Worm (Caenorhabditis elegans) whole organism, young adult: ENCODE results near the gene sru-35.

Experiments
- B0261.1 ChIP-seq: sonication (generic microtip); optimal IDR thresholded peaks from 2 replicates; lab custom pipeline; 2016; ENCODE audit warnings: mild to moderate bottlenecking, missing genetic modification characterization, moderate library complexity, missing compliant biosample characterization
- F23B12.7 ChIP-seq: sonication (generic microtip); optimal IDR thresholded peaks from 2 replicates; lab custom pipeline; 2017; ENCODE audit warnings: missing genetic modification characterization, mild to moderate bottlenecking, missing compliant biosample characterization, antibody characterized with exemption, moderate library complexity; ENCODE audit not compliant: insufficient read depth
- F37B4.10 ChIP-seq: fragments of 200-800 bp; sonication (Bioruptor generic); IDR thresholded peaks from 2 replicates; pipeline ENCODE4 v1.3.6; 2022; ENCODE audit warnings: missing genetic modification characterization, missing compliant biosample characterization
- F39B2.1 ChIP-seq: fragments of 200-800 bp; sonication (Bioruptor generic); IDR thresholded peaks from 2 replicates; pipeline ENCODE4 v1.3.6; 2022; ENCODE audit warnings: missing genetic modification reagents, missing genetic modification characterization, missing compliant biosample characterization
- F49E8.2 ChIP-seq: sonication (generic microtip); optimal IDR thresholded peaks from 3 replicates; lab custom pipeline; 2017; ENCODE audit warnings: missing genetic modification characterization, mild to moderate bottlenecking, missing compliant biosample characterization, antibody characterized with exemption, moderate library complexity; ENCODE audit not compliant: insufficient read depth
- F57A8.1 ChIP-seq: fragments of 200-800 bp; sonication (Bioruptor generic); optimal IDR thresholded peaks from 2 replicates; lab custom pipeline; 2018; ENCODE audit warnings: mild to moderate bottlenecking, missing genetic modification characterization, moderate library complexity, missing compliant biosample characterization
- F57C9.4 ChIP-seq: sonication (generic microtip); optimal IDR thresholded peaks from 2 replicates; lab custom pipeline; 2017; ENCODE audit warnings: mild to moderate bottlenecking, missing genetic modification characterization, missing compliant biosample characterization
- K11D2.4 ChIP-seq: fragments of 200-800 bp; sonication (Bioruptor generic); IDR thresholded peaks from 2 replicates; pipeline ENCODE4 v1.3.6; 2022; ENCODE audit warnings: missing genetic modification reagents, missing genetic modification characterization, missing compliant biosample characterization
- Y67H2A.10 ChIP-seq: fragments of 200-800 bp; sonication (Bioruptor generic); conservative IDR thresholded peaks from 2 replicates; pipeline ENCODE4 v1.3.6; 2022; ENCODE audit warnings: missing genetic modification reagents, missing genetic modification characterization, missing compliant biosample characterization
- akir-1 ChIP-seq: fragments of 200-800 bp; sonication (Bioruptor generic); optimal IDR thresholded peaks from 2 replicates; lab custom pipeline; 2018; ENCODE audit warnings: mild to moderate bottlenecking, missing genetic modification characterization, moderate library complexity, missing compliant biosample characterization
- ama-1 ChIP-seq, 3 experiments: fragments of 150-350 bp in 1 of 3; sonication (generic microtip) in 2 of 3; optimal IDR thresholded peaks; 2 replicates each; lab custom pipeline; 2014 to 2018; ENCODE audit warnings: missing biosample characterization in 2 of 3, missing genetic modification characterization in 2 of 3, missing genetic modification reagents in 2 of 3
- aptf-2 ChIP-seq: fragments of 200-800 bp; sonication (Bioruptor generic); conservative IDR thresholded peaks from 2 replicates; pipeline ENCODE4 v1.3.6; 2022; ENCODE audit warnings: missing genetic modification reagents, missing genetic modification characterization, missing compliant biosample characterization
- aptf-3 ChIP-seq: fragments of 200-800 bp; sonication (Bioruptor generic); IDR thresholded peaks from 2 replicates; pipeline ENCODE4 v1.3.6; 2022; ENCODE audit warnings: missing genetic modification characterization, missing compliant biosample characterization
- athp-1 ChIP-seq: sonication (generic microtip); optimal IDR thresholded peaks from 2 replicates; lab custom pipeline; 2017; ENCODE audit warnings: mild to moderate bottlenecking, missing genetic modification characterization, missing compliant biosample characterization
- attf-6 ChIP-seq: fragments of 200-800 bp; sonication (Bioruptor generic); IDR thresholded peaks from 2 replicates; pipeline ENCODE4 v1.3.6; 2022; ENCODE audit warnings: missing genetic modification reagents, missing genetic modification characterization, missing compliant biosample characterization
- bed-1 ChIP-seq: fragments of 200-800 bp; sonication (Bioruptor generic); IDR thresholded peaks from 2 replicates; pipeline ENCODE4 v1.3.6; 2022; ENCODE audit warnings: missing genetic modification reagents, missing genetic modification characterization, missing compliant biosample characterization
- ccch-3 ChIP-seq: fragments of 200-800 bp; sonication (Bioruptor generic); optimal IDR thresholded peaks from 2 replicates; lab custom pipeline; 2018; ENCODE audit warnings: mild to moderate bottlenecking, missing genetic modification characterization, missing compliant biosample characterization
- ceh-58 ChIP-seq: fragments of 200-800 bp; sonication (Bioruptor generic); IDR thresholded peaks from 2 replicates; pipeline ENCODE4 v1.3.6; 2022; ENCODE audit warnings: missing genetic modification characterization, missing compliant biosample characterization
- ceh-91 ChIP-seq: fragments of 200-800 bp; sonication (Bioruptor generic); IDR thresholded peaks from 2 replicates; pipeline ENCODE4 v1.3.6; 2022; ENCODE audit warnings: missing genetic modification reagents, missing genetic modification characterization, missing compliant biosample characterization
- die-1 ChIP-seq: sonication (generic microtip); optimal IDR thresholded peaks from 2 replicates; lab custom pipeline; 2016; ENCODE audit warnings: missing genotype, mild to moderate bottlenecking, missing genetic modification characterization, missing compliant biosample characterization
- dox-1 ChIP-seq: fragments of 200-800 bp; sonication (Bioruptor generic); IDR thresholded peaks from 2 replicates; pipeline ENCODE4 v1.3.6; 2022; ENCODE audit warnings: missing genetic modification reagents, missing genetic modification characterization, missing compliant biosample characterization
- dpff-1 ChIP-seq: sonication (generic microtip); optimal IDR thresholded peaks from 2 replicates; lab custom pipeline; 2017; ENCODE audit warnings: mild to moderate bottlenecking, missing genetic modification characterization, missing compliant biosample characterization
- efl-1 ChIP-seq: fragments of 150-350 bp; optimal IDR thresholded peaks from 2 replicates; lab custom pipeline; 2014; ENCODE audit warnings: missing biosample characterization, missing genetic modification reagents, missing genetic modification characterization
- gei-17 ChIP-seq: fragments of 200-800 bp; sonication (Bioruptor generic); optimal IDR thresholded peaks from 2 replicates; lab custom pipeline; 2018; ENCODE audit warnings: mild to moderate bottlenecking, missing genetic modification characterization, missing compliant biosample characterization
- him-1 ChIP-seq: sonication (generic microtip); optimal IDR thresholded peaks from 2 replicates; lab custom pipeline; 2016; ENCODE audit warnings: missing genotype, missing genetic modification reagents, missing genetic modification characterization, missing compliant biosample characterization
- hmg-1.2 ChIP-seq: fragments of 200-800 bp; sonication (Bioruptor generic); IDR thresholded peaks from 2 replicates; pipeline ENCODE4 v1.3.6; 2022; ENCODE audit warnings: missing genetic modification reagents, missing genetic modification characterization, missing compliant biosample characterization
- hsf-1 ChIP-seq: fragments of 200-800 bp; sonication (Bioruptor generic); IDR thresholded peaks from 2 replicates; pipeline ENCODE4 v1.3.6; 2022; ENCODE audit warnings: missing genetic modification reagents, missing genetic modification characterization, missing compliant biosample characterization
- lag-1 ChIP-seq: fragments of 200-800 bp; sonication (Bioruptor generic); IDR thresholded peaks from 2 replicates; pipeline ENCODE4 v1.3.6; 2022; ENCODE audit warnings: missing genetic modification reagents, missing genetic modification characterization, missing compliant biosample characterization
- lin-35 ChIP-seq, 3 experiments: fragments of 150-350 bp in 2 of 3; sonication (generic microtip) in 1 of 3; optimal IDR thresholded peaks; 2 replicates each; lab custom pipeline; 2014 to 2018; ENCODE audit warnings: missing biosample characterization in 3 of 3, missing genetic modification characterization in 3 of 3, missing genetic modification reagents in 3 of 3
- madf-6 ChIP-seq: fragments of 200-800 bp; sonication (Bioruptor generic); IDR thresholded peaks from 2 replicates; pipeline ENCODE4 v1.3.6; 2022; ENCODE audit warnings: missing genetic modification reagents, missing genetic modification characterization, missing compliant biosample characterization
- mcd-1 ChIP-seq: fragments of 200-800 bp; sonication (Bioruptor generic); IDR thresholded peaks from 2 replicates; pipeline ENCODE4 v1.3.6; 2022; ENCODE audit warnings: missing genetic modification reagents, missing genetic modification characterization, missing compliant biosample characterization
- mel-28 ChIP-seq: sonication (generic microtip); optimal IDR thresholded peaks from 2 replicates; lab custom pipeline; 2016; ENCODE audit warnings: borderline replicate concordance, mild to moderate bottlenecking, missing genetic modification characterization, missing compliant biosample characterization
- mxl-1 ChIP-seq: sonication (generic microtip); optimal IDR thresholded peaks from 2 replicates; lab custom pipeline; 2016; ENCODE audit warnings: missing genetic modification characterization, missing compliant biosample characterization
- nfya-1 ChIP-seq: sonication (generic microtip); optimal IDR thresholded peaks from 2 replicates; lab custom pipeline; 2017; ENCODE audit warnings: antibody characterized with exemption, missing compliant biosample characterization, missing genetic modification characterization, borderline replicate concordance; ENCODE audit not compliant: insufficient read depth
- nfya-2 ChIP-seq: fragments of 200-800 bp; sonication (Bioruptor generic); IDR thresholded peaks from 2 replicates; pipeline ENCODE4 v1.3.6; 2022; ENCODE audit warnings: missing genetic modification reagents, missing genetic modification characterization, missing compliant biosample characterization
- nhr-120 ChIP-seq: fragments of 200-800 bp; sonication (Bioruptor generic); IDR thresholded peaks from 2 replicates; pipeline ENCODE4 v1.3.6; 2022; ENCODE audit warnings: missing genetic modification characterization, missing compliant biosample characterization
- nhr-27 ChIP-seq: fragments of 200-800 bp; sonication (Bioruptor generic); optimal IDR thresholded peaks from 2 replicates; lab custom pipeline; 2018; ENCODE audit warnings: mild to moderate bottlenecking, missing genetic modification characterization, moderate library complexity, missing compliant biosample characterization
- nhr-90 ChIP-seq: sonication (generic microtip); optimal IDR thresholded peaks from 2 replicates; lab custom pipeline; 2016; ENCODE audit warnings: missing genotype, mild to moderate bottlenecking, missing genetic modification characterization, missing compliant biosample characterization
- pbrm-1 ChIP-seq: fragments of 200-800 bp; sonication (Bioruptor generic); IDR thresholded peaks from 2 replicates; pipeline ENCODE4 v1.3.6; 2022; ENCODE audit warnings: missing genetic modification reagents, missing genetic modification characterization, missing compliant biosample characterization
- snpc-1.1 ChIP-seq: sonication (generic microtip); optimal IDR thresholded peaks from 2 replicates; lab custom pipeline; 2017; ENCODE audit warnings: missing genetic modification characterization, mild to moderate bottlenecking, missing compliant biosample characterization, antibody characterized with exemption, moderate library complexity, missing genotype, missing genetic modification reagents; ENCODE audit not compliant: insufficient read depth
- snpc-1.3 ChIP-seq: sonication (generic microtip); optimal IDR thresholded peaks from 2 replicates; lab custom pipeline; 2017; ENCODE audit warnings: missing genetic modification characterization, mild to moderate bottlenecking, missing compliant biosample characterization, antibody characterized with exemption, moderate library complexity, missing genotype, missing genetic modification reagents; ENCODE audit not compliant: insufficient read depth
- somi-1 ChIP-seq: fragments of 200-800 bp; sonication (Bioruptor generic); optimal IDR thresholded peaks from 2 replicates; lab custom pipeline; 2018; ENCODE audit warnings: mild to moderate bottlenecking, missing genetic modification characterization, missing compliant biosample characterization
- sptf-2 ChIP-seq: fragments of 200-800 bp; sonication (Bioruptor generic); optimal IDR thresholded peaks from 2 replicates; lab custom pipeline; 2018; ENCODE audit warnings: mild to moderate bottlenecking, missing genetic modification characterization, missing compliant biosample characterization
- tbx-9 ChIP-seq: sonication (generic microtip); optimal IDR thresholded peaks from 2 replicates; lab custom pipeline; 2016; ENCODE audit warnings: borderline replicate concordance, missing genetic modification characterization, inconsistent platforms, missing compliant biosample characterization
- ztf-18 ChIP-seq: sonication (generic microtip); optimal IDR thresholded peaks from 2 replicates; lab custom pipeline; 2016; ENCODE audit warnings: missing genotype, mild to moderate bottlenecking, missing genetic modification characterization, missing compliant biosample characterization
- ztf-28 ChIP-seq: fragments of 200-800 bp; sonication (Bioruptor generic); IDR thresholded peaks from 2 replicates; pipeline ENCODE4 v1.3.6; 2022; ENCODE audit warnings: missing genetic modification reagents, missing genetic modification characterization, missing compliant biosample characterization
- ztf-6 ChIP-seq: fragments of 200-800 bp; sonication (Bioruptor generic); IDR thresholded peaks from 2 replicates; pipeline ENCODE4 v1.3.6; 2022; ENCODE audit warnings: missing genetic modification reagents, missing genetic modification characterization, missing compliant biosample characterization

The sru-35 gene

ce11 chrIV:8743654-8744332 lies 46.3 kb downstream of the sru-35 start, which contains the start of gene F21D5.7 (continued):
- TF ChIP-seq aptf-2 (GFP tag; lab: Robert Waterston, UW) = no peak
- no peak for TF ChIP-seq tbx-9 (tag; lab: Kevin White, UChicago)
- no peak for TF ChIP-seq F57C9.4
- TF ChIP-seq snpc-1.3 (tag; lab: Kevin White, UChicago) = peak; percentile 34
- no peak for TF ChIP-seq lag-1 (GFP tag; lab: Robert Waterston, UW)
- no peak for TF ChIP-seq B0261.1
- TF ChIP-seq ceh-91 = no peak
- no peak for TF ChIP-seq attf-6 (GFP tag; lab: Robert Waterston, UW)
- TF ChIP-seq ccch-3 (GFP tag; lab: Kevin White, UChicago) = no peak
- TF ChIP-seq madf-6 (GFP tag; lab: Robert Waterston, UW) = peak; percentile 69
- no peak for TF ChIP-seq nfya-2 (GFP tag; lab: Robert Waterston, UW)
- TF ChIP-seq ama-1 (optimal IDR thresholded peaks at IDR 0.05; lab: Kevin White, UChicago) = no peak
- TF ChIP-seq ama-1 (GFP tag; optimal IDR thresholded peaks at IDR 0.05; lab: Kevin White, UChicago) = no peak
- TF ChIP-seq F49E8.2 (tag; lab: Kevin White, UChicago) = no peak
- TF ChIP-seq mcd-1 (GFP tag; lab: Robert Waterston, UW) = peak; percentile 75
- TF ChIP-seq F57A8.1 (GFP tag; lab: Kevin White, UChicago) = no peak
- no peak for TF ChIP-seq F37B4.10
- no peak for TF ChIP-seq Y67H2A.10 (GFP tag; lab: Robert Waterston, UW)
- peak; percentile 96 for TF ChIP-seq ztf-18 (tag; lab: Kevin White, UChicago)
- TF ChIP-seq mel-28 = no peak
- TF ChIP-seq pbrm-1 = 0 out of 2 replicates have a peak, but pooled peaks have one; percentile 64
- TF ChIP-seq aptf-3 = no peak
- TF ChIP-seq nhr-120 = no peak
- TF ChIP-seq bed-1 (GFP tag; lab: Robert Waterston, UW) = no peak
- peak; percentile 71; the same call in 1 of the 2 replicates for TF ChIP-seq K11D2.4
- TF ChIP-seq die-1 (tag; lab: Kevin White, UChicago) = no peak
- peak; percentile 37 for TF ChIP-seq efl-1 (GFP tag; lab: Kevin White, UChicago)
- TF ChIP-seq sptf-2 (GFP tag; lab: Kevin White, UChicago) = no peak
- no peak for TF ChIP-seq F39B2.1 (GFP tag; lab: Robert Waterston, UW)
- TF ChIP-seq akir-1 (GFP tag; lab: Kevin White, UChicago) = no peak
- TF ChIP-seq snpc-1.1 (tag; lab: Kevin White, UChicago) = no peak
- no peak for TF ChIP-seq gei-17 (GFP tag; lab: Kevin White, UChicago)
- TF ChIP-seq lin-35 (GFP tag; optimal IDR thresholded peaks at IDR 0.05; lab: Kevin White, UChicago) = peak in 1 of 3 experiments; percentile 78
- TF ChIP-seq nfya-1 (tag; lab: Kevin White, UChicago) = no peak
- TF ChIP-seq somi-1 (GFP tag; lab: Kevin White, UChicago) = no peak
- TF ChIP-seq ztf-6 (GFP tag; lab: Robert Waterston, UW) = no peak
- no peak for TF ChIP-seq nhr-27 (tag; lab: Kevin White, UChicago)
- TF ChIP-seq him-1 = no peak
- peak; percentile 88 for TF ChIP-seq dox-1 (GFP tag; lab: Robert Waterston, UW)
- TF ChIP-seq hsf-1 (GFP tag; lab: Robert Waterston, UW) = no peak
- TF ChIP-seq ceh-58 = no peak
- peak; percentile 52 for TF ChIP-seq hmg-1.2 (GFP tag; lab: Robert Waterston, UW)
- TF ChIP-seq athp-1 (tag; lab: Kevin White, UChicago) = no peak
- no peak for TF ChIP-seq dpff-1 (tag; lab: Kevin White, UChicago)
- TF ChIP-seq ztf-28 (GFP tag; lab: Robert Waterston, UW) = no peak
- no peak for TF ChIP-seq nhr-90 (tag; lab: Kevin White, UChicago)
- TF ChIP-seq F23B12.7 (tag; lab: Kevin White, UChicago) = peak; percentile 63
- TF ChIP-seq mxl-1 (tag; lab: Kevin White, UChicago) = no peak
